Worm (Caenorhabditis elegans) whole organism, mixed stage, embryonic: ENCODE results near the gene sri-54.

Experiments used
- lsy-2 ChIP-seq: fragments of 150-350 bp; optimal IDR thresholded peaks from 2 replicates; lab custom pipeline; 2014; ENCODE audit warnings: missing biosample characterization, missing genetic modification characterization
- nhr-76 ChIP-seq: sonication (generic microtip); optimal IDR thresholded peaks from 2 replicates; lab custom pipeline; 2017; ENCODE audit warnings: missing biosample characterization, missing genetic modification characterization
- sem-2 ChIP-seq: fragments of 200-800 bp; sonication (Bioruptor generic); optimal IDR thresholded peaks from 2 replicates; lab custom pipeline; 2018; ENCODE audit warnings: mild to moderate bottlenecking, missing genetic modification characterization, missing compliant biosample characterization
- snpc-4 ChIP-seq: fragments of 150-350 bp; optimal IDR thresholded peaks from 2 replicates; lab custom pipeline; 2014; ENCODE audit warnings: missing biosample characterization, missing genetic modification characterization
- unc-39 ChIP-seq: fragments of 150-350 bp; optimal IDR thresholded peaks from 2 replicates; lab custom pipeline; 2014; ENCODE audit warnings: missing biosample characterization, missing genetic modification characterization
- unc-62 ChIP-seq: fragments of 150-350 bp; optimal IDR thresholded peaks from 2 replicates; lab custom pipeline; 2014; ENCODE audit warnings: missing biosample characterization, missing genetic modification reagents, missing genetic modification characterization

DNA sequence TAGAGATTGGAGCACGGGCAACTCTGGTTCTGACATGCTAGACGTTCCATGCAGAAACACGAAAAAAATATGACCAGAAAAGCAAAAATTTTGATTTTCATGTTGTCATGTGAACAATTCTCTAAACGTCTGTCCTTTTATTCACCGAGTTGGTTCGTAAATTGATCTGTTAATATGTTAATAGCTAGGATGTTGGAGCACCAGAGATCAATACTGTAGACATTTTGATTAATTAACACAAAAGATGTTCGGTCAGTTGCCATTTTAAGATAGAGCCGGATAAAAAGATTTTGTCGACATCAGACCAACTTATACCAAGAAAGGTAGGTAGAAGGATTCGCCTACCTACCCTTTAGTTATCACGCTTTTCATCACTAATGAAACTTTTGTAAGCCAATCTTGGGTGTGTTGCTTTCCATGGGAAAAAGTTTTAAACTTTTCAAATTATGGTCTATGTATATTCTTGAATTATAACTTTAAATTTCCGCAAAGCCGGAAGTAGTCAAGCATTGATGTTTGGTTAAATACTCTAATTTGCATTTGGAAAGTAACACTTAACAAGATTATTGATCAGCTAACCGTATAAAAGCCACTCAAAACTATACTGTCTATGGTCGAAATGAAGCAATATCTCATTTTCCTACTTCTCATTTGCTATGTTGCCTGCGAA is 12.0 kb upstream of the sri-54 start, which contains the start of the genes T10D4.11 and T10D4.1:
- no peak for TF ChIP-seq lsy-2
- no peak for TF ChIP-seq unc-62 (GFP tag; lab: Kevin White, UChicago)
- no peak for TF ChIP-seq sem-2
- no peak for TF ChIP-seq snpc-4
- no peak for TF ChIP-seq unc-39 (tag; lab: Kevin White, UChicago)
- TF ChIP-seq nhr-76: no peak
